Fruit fly (Drosophila melanogaster): Measurements from ENCODE around the gene epsilonCOP.
A peak's percentile ranks its signal among the peaks of the same experiment; 100 is the strongest.

epsilonCOP gene

dm6 chr2L:6480212-6480994, 8.5 kb upstream of the epsilonCOP start, which contains the start of the genes Sec61alpha and Daxx:
TSS of gene Sec61alpha (minus strand) at chr2L:6480575.
TSS of gene Daxx (plus strand) at chr2L:6480929.
- peak; percentile 62 for TF ChIP-seq Oaz (GFP tag; IDR thresholded peaks at IDR 0.05)
- TF ChIP-seq hth (optimal IDR thresholded peaks at IDR 0.05), result no peak
- peak; percentile 70 for TF ChIP-seq CG18764 (GFP tag; optimal IDR thresholded peaks at IDR 0.05)
- peak; percentile 98 for TF ChIP-seq hbn (GFP tag; IDR thresholded peaks at IDR 0.05; ENCODE audit: partially characterized antibody)
- TF ChIP-seq CG15011 (GFP tag; optimal IDR thresholded peaks at IDR 0.05), result peak; percentile 68
- no peak for TF ChIP-seq Hr39 (optimal IDR thresholded peaks at IDR 0.05)
- peak; percentile 84 for TF ChIP-seq Atf3 (GFP tag; optimal IDR thresholded peaks at IDR 0.05)
- TF ChIP-seq Sin3A (optimal IDR thresholded peaks at IDR 0.05), result peak; percentile 98
- peak; percentile 65 for TF ChIP-seq kay (GFP tag; optimal IDR thresholded peaks at IDR 0.05)
- TF ChIP-seq gem (tag; optimal IDR thresholded peaks at IDR 0.05), result peak; percentile 89
- TF ChIP-seq HLH54F (GFP tag; optimal IDR thresholded peaks at IDR 0.05), result peak; percentile 94
- peak; percentile 98 for TF ChIP-seq sens (GFP tag)
- TF ChIP-seq CG4360 (GFP tag; IDR thresholded peaks at IDR 0.05), result no peak
- peak; percentile 85 for TF ChIP-seq CG2889 (GFP tag; IDR thresholded peaks at IDR 0.05)
- peak; percentile 91 for TF ChIP-seq CG33213 (GFP tag; optimal IDR thresholded peaks at IDR 0.05)
- TF ChIP-seq CG17328 (GFP tag; IDR thresholded peaks at IDR 0.05), result peak; percentile 63
- TF ChIP-seq NFAT (GFP tag; IDR thresholded peaks at IDR 0.05), result peak; percentile 87
- peak; percentile 80 for TF ChIP-seq CG14667 (GFP tag; IDR thresholded peaks at IDR 0.05)
- TF ChIP-seq Adf1 (GFP tag; IDR thresholded peaks at IDR 0.05), result peak; percentile 42
- peak; percentile 88 for TF ChIP-seq sob (GFP tag; IDR thresholded peaks at IDR 0.05)
- TF ChIP-seq inv (GFP tag; IDR thresholded peaks at IDR 0.05; ENCODE audit: partially characterized antibody), result peak; percentile 100
- no peak for TF ChIP-seq usp (GFP tag; optimal IDR thresholded peaks at IDR 0.05)
- TF ChIP-seq Oli (tag; optimal IDR thresholded peaks at IDR 0.05), result peak; percentile 78
- TF ChIP-seq gt (GFP tag; IDR thresholded peaks at IDR 0.05), result 0 out of 2 replicates have a peak, but pooled peaks have one; percentile 27
- peak; percentile 75 for TF ChIP-seq CG17359 (tag; optimal IDR thresholded peaks at IDR 0.05)
- TF ChIP-seq Chrac-16 (GFP tag; optimal IDR thresholded peaks at IDR 0.05), result peak; percentile 84
- peak in 1 of 2 experiments; percentile 38 for TF ChIP-seq Hr78 (GFP tag; optimal IDR thresholded peaks at IDR 0.05)
- TF ChIP-seq ranshi (GFP tag; IDR thresholded peaks at IDR 0.05), result peak; percentile 89
- TF ChIP-seq CG31365 (tag; optimal IDR thresholded peaks at IDR 0.05), result no peak
- peak; percentile 52 for TF ChIP-seq CG3995 (GFP tag; optimal IDR thresholded peaks at IDR 0.05)
- 0 out of 3 replicates have a peak, but pooled peaks have one; percentile 10 for TF ChIP-seq so (GFP tag; IDR thresholded peaks at IDR 0.05)
- peak; percentile 94 for TF ChIP-seq row (GFP tag; IDR thresholded peaks at IDR 0.05)
- peak; percentile 61 for TF ChIP-seq CG1233 (GFP tag; optimal IDR thresholded peaks at IDR 0.05)
- no peak for TF ChIP-seq fru (optimal IDR thresholded peaks at IDR 0.05)
- peak; percentile 92 for TF ChIP-seq maf-S (GFP tag; optimal IDR thresholded peaks at IDR 0.05)
- TF ChIP-seq GATAe (GFP tag; conservative IDR thresholded peaks at IDR 0.05), result peak; percentile 60; the same call in 1 of the 2 replicates
- no peak for TF ChIP-seq CG5180 (GFP tag; optimal IDR thresholded peaks at IDR 0.05)
- no peak for TF ChIP-seq crol (GFP tag; IDR thresholded peaks at IDR 0.05)
- TF ChIP-seq CG3163 (GFP tag; optimal IDR thresholded peaks at IDR 0.05), result peak; percentile 73
- TF ChIP-seq lilli (GFP tag; optimal IDR thresholded peaks at IDR 0.05), result peak; percentile 94
- peak; percentile 73 for TF ChIP-seq zen (tag; optimal IDR thresholded peaks at IDR 0.05)
- peak; percentile 68; the same call in 1 of the 2 replicates for TF ChIP-seq Nf-YA (GFP tag; IDR thresholded peaks at IDR 0.05)
- TF ChIP-seq CTCF (GFP tag; optimal IDR thresholded peaks at IDR 0.05), result peak; percentile 20
- peak; percentile 79 for TF ChIP-seq CG17186 (GFP tag; optimal IDR thresholded peaks at IDR 0.05)
- TF ChIP-seq CG2120 (GFP tag; optimal IDR thresholded peaks at IDR 0.05), result peak; percentile 95
- TF ChIP-seq oc (tag; optimal IDR thresholded peaks at IDR 0.05), result peak; percentile 71
- TF ChIP-seq en (GFP tag; optimal IDR thresholded peaks at IDR 0.05), result peak; percentile 66
- peak; percentile 75 for TF ChIP-seq emc (GFP tag; optimal IDR thresholded peaks at IDR 0.05)
- TF ChIP-seq cg (GFP tag; optimal IDR thresholded peaks at IDR 0.05), result no peak
- peak; percentile 85 for TF ChIP-seq CG1602 (GFP tag; optimal IDR thresholded peaks at IDR 0.05)
- peak; percentile 88 for TF ChIP-seq ind (GFP tag; optimal IDR thresholded peaks at IDR 0.05)
- TF ChIP-seq CG9932 (GFP tag; IDR thresholded peaks at IDR 0.05), result peak; percentile 96

Data from whole organism, embryonic.